Worm (Caenorhabditis elegans): Measurements from ENCODE around the gene Y73C8C.3.

DNA sequence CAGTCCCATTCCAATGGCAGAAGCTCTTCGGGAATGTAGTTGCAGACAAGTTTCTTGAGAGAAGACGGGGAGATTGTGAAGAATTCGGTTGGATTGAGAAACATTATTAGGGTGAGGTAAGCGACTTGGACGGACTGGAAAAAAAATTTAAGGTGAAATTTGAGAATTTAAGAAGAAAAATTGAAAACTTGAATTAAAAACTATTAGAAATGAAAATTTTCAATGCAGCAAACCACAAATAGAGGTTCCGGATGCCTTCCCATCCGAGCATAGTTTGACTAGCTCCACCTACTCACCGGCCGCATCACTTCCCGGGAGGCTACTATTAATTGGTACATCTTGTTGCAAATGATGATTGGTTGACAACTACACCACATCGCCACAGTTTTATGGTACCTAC lies 1.3 kb upstream of the Y73C8C.3 start, which contains the start of gene Y73C8C.8:
- TF ChIP-seq ztf-3 (GFP tag; optimal IDR thresholded peaks at IDR 0.05) (no peak), somi-1 (GFP tag; optimal IDR thresholded peaks at IDR 0.05) (no peak), unc-62 (GFP tag; optimal IDR thresholded peaks at IDR 0.05) (no peak), F49E8.2 (tag; optimal IDR thresholded peaks at IDR 0.05; ENCODE audit: insufficient read depth) (no peak), ceh-100 (GFP tag; IDR thresholded peaks at IDR 0.05) (no peak), dpff-1 (tag; optimal IDR thresholded peaks at IDR 0.05) (no peak), hlh-26 (GFP tag; conservative IDR thresholded peaks at IDR 0.05) (no peak), akir-1 (GFP tag; optimal IDR thresholded peaks at IDR 0.05) (no peak), cebp-1 (GFP tag; IDR thresholded peaks at IDR 0.05) (no peak), cebp-1 (tag; optimal IDR thresholded peaks at IDR 0.05) (no peak), him-1 (tag; optimal IDR thresholded peaks at IDR 0.05) (no peak), snpc-4 (GFP tag; optimal IDR thresholded peaks at IDR 0.05) (no peak), snpc-4 (tag; optimal IDR thresholded peaks at IDR 0.05) (no peak)
